Worm (Caenorhabditis elegans): Measurements from ENCODE around the gene srw-14.

The srw-14 gene

ce11 chrV:15276915-15277314 is 51.2 kb downstream of the srw-14 start, which contains the start of gene srw-17:
TSS of gene srw-17 (minus strand) at chrV:15277015.
- no peak for TF ChIP-seq rec-8 (tag; optimal IDR thresholded peaks at IDR 0.05)
- no peak for TF ChIP-seq Y53F4B.3 (GFP tag; IDR thresholded peaks at IDR 0.05)
